Worm (Caenorhabditis elegans) whole organism, mixed stage, embryonic: ENCODE data around the gene eat-20.

Experiments used
- cnd-1 ChIP-seq: fragments of 200-800 bp; sonication (Bioruptor generic); optimal IDR thresholded peaks from 2 replicates; lab custom pipeline; 2018; ENCODE audit warnings: mild to moderate bottlenecking, missing genetic modification characterization, missing compliant biosample characterization
- elt-3 ChIP-seq: fragments of 150-350 bp; optimal IDR thresholded peaks from 2 replicates; lab custom pipeline; 2014; ENCODE audit warnings: missing biosample characterization, missing genetic modification characterization
- hlh-1 ChIP-seq: fragments of 150-350 bp; optimal IDR thresholded peaks from 2 replicates; lab custom pipeline; 2014; ENCODE audit warnings: missing biosample characterization, missing genetic modification reagents, missing genetic modification characterization
- lin-13 ChIP-seq: fragments of 150-350 bp; optimal IDR thresholded peaks from 2 replicates; lab custom pipeline; 2014; ENCODE audit warnings: missing biosample characterization, missing genetic modification characterization
- lsy-2 ChIP-seq: fragments of 150-350 bp; optimal IDR thresholded peaks from 2 replicates; lab custom pipeline; 2014; ENCODE audit warnings: missing biosample characterization, missing genetic modification characterization
- mep-1 ChIP-seq: fragments of 150-350 bp; optimal IDR thresholded peaks from 2 replicates; lab custom pipeline; 2017; ENCODE audit warnings: missing biosample characterization, missing genetic modification reagents, missing genetic modification characterization, inconsistent platforms
- nhr-28 ChIP-seq: fragments of 150-350 bp; optimal IDR thresholded peaks from 2 replicates; lab custom pipeline; 2014; ENCODE audit warnings: missing biosample characterization, missing genetic modification characterization
- pha-4 ChIP-seq: fragments of 150-350 bp; optimal IDR thresholded peaks from 2 replicates; lab custom pipeline; 2018; ENCODE audit warnings: missing biosample characterization, missing genetic modification reagents, missing genetic modification characterization
- unc-62 ChIP-seq: fragments of 150-350 bp; optimal IDR thresholded peaks from 2 replicates; lab custom pipeline; 2014; ENCODE audit warnings: missing biosample characterization, missing genetic modification reagents, missing genetic modification characterization

DNA sequence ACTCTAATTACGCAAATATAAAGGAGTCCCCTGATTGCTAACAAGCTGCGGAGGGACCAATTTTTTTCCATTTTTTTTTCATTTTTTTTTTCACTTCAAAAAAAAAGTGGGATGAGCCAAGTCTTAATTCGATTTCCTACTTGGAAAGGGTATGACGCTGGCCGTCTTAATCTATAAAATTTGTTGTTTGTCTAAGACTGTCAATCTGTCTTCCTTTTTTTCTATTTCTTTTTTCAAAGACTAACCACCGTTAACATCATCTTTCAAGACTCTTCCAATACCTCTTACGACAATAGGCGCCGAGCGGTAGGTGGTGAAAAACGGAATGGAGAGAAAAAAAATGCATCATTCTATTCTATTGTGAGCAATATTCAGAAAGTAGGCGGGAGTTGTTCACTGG lies 44.8 kb upstream of the eat-20 start:
- TF ChIP-seq nhr-28 (tag; lab: Kevin White, UChicago) (no peak), cnd-1 (tag; lab: Kevin White, UChicago) (no peak), elt-3 (tag; lab: Kevin White, UChicago) (no peak), unc-62 (GFP tag; lab: Kevin White, UChicago) (no peak), hlh-1 (tag; lab: Kevin White, UChicago) (no peak), lin-13 (tag; lab: Kevin White, UChicago) (no peak), lsy-2 (no peak), pha-4 (tag; lab: Kevin White, UChicago) (no peak), mep-1 (no peak)
